Fruit fly (Drosophila melanogaster): ENCODE measurements around the gene CG14669.

The CG14669 gene

DNA sequence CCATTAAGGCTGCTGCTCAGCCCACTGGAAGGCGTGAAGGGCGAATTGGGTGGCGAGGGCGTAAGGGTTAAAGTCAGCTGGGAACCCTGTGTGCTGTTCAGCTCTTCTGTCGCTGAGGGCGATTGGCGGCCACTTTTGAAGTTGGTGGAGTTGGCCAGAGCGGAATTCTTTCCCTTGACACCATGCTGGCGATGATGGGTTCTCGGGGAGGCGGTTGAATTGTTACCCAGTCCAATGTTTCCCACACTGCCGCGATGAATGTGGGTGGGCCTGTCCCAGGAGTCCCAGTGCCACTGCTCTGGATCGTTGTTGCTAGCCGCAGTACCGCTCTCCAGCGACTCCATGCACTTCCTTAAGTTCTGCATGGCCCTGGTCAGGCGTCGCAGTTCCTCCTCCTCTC is 68.5 kb downstream of the CG14669 start:
- TF ChIP-seq CG9705 (GFP tag; optimal IDR thresholded peaks at IDR 0.05) (no peak), OdsH (GFP tag; optimal IDR thresholded peaks at IDR 0.05) (no peak), Dfd (GFP tag; optimal IDR thresholded peaks at IDR 0.05) (no peak), br (GFP tag; optimal IDR thresholded peaks at IDR 0.05) (no peak), N (GFP tag; optimal IDR thresholded peaks at IDR 0.05) (no peak), Hr78 (GFP tag; optimal IDR thresholded peaks at IDR 0.05) (no peak), Sp1 (GFP tag; optimal IDR thresholded peaks at IDR 0.05) (no peak), psq (GFP tag; optimal IDR thresholded peaks at IDR 0.05) (no peak), CrebA (GFP tag; optimal IDR thresholded peaks at IDR 0.05; ENCODE audit: borderline replicate concordance) (no peak), tai (GFP tag; optimal IDR thresholded peaks at IDR 0.05) (no peak), Jra (GFP tag; optimal IDR thresholded peaks at IDR 0.05) (no peak), brk (GFP tag; optimal IDR thresholded peaks at IDR 0.05) (no peak), Hnf4 (GFP tag; optimal IDR thresholded peaks at IDR 0.05) (no peak), GATAd (GFP tag; optimal IDR thresholded peaks at IDR 0.05) (no peak), ey (GFP tag; optimal IDR thresholded peaks at IDR 0.05) (no peak), sv (GFP tag; optimal IDR thresholded peaks at IDR 0.05) (no peak), dmrt93B (GFP tag; optimal IDR thresholded peaks at IDR 0.05) (no peak), Mio (GFP tag; optimal IDR thresholded peaks at IDR 0.05) (no peak), fru (GFP tag; optimal IDR thresholded peaks at IDR 0.05) (no peak)

DNA sequence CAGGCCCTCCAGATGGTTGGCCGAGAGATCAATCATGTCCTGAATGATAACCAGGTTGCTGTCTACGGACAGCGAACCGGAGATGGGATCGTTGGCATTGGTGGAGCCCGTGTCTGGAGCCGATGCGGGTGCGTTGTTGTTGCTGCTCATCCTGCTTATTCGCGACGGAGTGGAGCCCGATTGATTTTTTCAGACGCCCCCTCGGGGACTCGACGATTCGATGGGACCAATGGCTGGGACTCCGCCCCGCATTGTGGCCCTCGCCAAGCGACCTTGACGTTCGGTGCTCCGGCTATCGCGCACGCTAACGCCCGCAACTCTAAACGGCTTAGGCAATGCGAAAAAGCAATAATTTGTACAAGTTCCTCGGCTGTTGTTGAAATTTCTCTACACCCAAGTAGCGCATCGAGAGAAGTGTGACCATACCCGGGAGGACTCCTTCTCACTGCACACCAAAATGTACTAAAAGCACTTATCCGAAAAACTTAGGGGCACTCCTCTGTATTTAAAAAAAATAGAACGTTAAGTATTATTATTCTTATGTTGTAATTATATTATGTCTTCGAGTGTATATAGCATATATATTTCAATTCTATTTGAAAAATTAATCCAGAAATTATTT is 69.3 kb downstream of the CG14669 start, which contains the start of gene ksr:
Gene ksr (minus strand): TSS at position 419 of the 622 bp plus-strand sequence.
- TF ChIP-seq Sp1 (GFP tag; optimal IDR thresholded peaks at IDR 0.05) (peak; percentile 38), HLH106 (tag; optimal IDR thresholded peaks at IDR 0.05) (peak; percentile 14), Dif (GFP tag; optimal IDR thresholded peaks at IDR 0.05; ENCODE audit: partially characterized antibody) (peak; percentile 0), OdsH (GFP tag; optimal IDR thresholded peaks at IDR 0.05) (no peak)

DNA sequence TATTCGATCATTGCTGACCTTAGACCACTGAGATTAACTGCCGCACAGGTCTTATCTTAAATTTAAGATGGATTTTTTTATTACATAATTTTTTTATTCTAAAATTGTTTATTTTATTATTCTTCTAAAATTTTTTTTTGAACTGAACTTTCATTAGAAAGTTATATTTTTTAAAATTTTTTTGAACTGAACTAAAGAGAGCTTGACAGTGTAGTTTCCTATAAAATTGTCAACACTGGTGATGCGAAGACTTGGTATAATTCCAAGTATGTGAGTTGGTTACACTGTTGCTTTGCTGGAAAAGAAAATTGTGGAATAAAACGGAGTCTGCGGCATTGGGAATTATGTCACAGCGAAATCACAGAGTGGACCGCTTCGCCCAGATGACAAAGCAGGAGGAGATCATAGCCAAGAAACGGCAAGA is 71.0 kb downstream of the CG14669 start, which contains the start of gene CG31550:
Gene CG31550 (plus strand): TSS at position 249 of the 424 bp plus-strand sequence.
- TF ChIP-seq Jra (GFP tag; optimal IDR thresholded peaks at IDR 0.05) (no peak), Sp1 (GFP tag; optimal IDR thresholded peaks at IDR 0.05) (peak; percentile 67), ey (GFP tag; optimal IDR thresholded peaks at IDR 0.05) (peak; percentile 36), Hr83 (GFP tag; optimal IDR thresholded peaks at IDR 0.05; ENCODE audit: poor library complexity, severe bottlenecking) (peak; percentile 81), h (GFP tag; optimal IDR thresholded peaks at IDR 0.05) (peak; percentile 64), Rel (GFP tag; optimal IDR thresholded peaks at IDR 0.05) (no peak), Rel (tag; optimal IDR thresholded peaks at IDR 0.05) (peak; percentile 32), Vsx2 (GFP tag; optimal IDR thresholded peaks at IDR 0.05; ENCODE audit: partially characterized antibody) (peak; percentile 59), HLH106 (tag; optimal IDR thresholded peaks at IDR 0.05) (peak; percentile 76), woc (GFP tag; optimal IDR thresholded peaks at IDR 0.05) (no peak), rgr (GFP tag; optimal IDR thresholded peaks at IDR 0.05) (peak; percentile 74), CG9705 (GFP tag; optimal IDR thresholded peaks at IDR 0.05) (peak; percentile 6), foxo (GFP tag; optimal IDR thresholded peaks at IDR 0.05) (peak in 1 of 2 experiments; percentile 70), Mio (GFP tag; optimal IDR thresholded peaks at IDR 0.05) (no peak), psq (GFP tag; optimal IDR thresholded peaks at IDR 0.05) (peak; percentile 36), OdsH (GFP tag; optimal IDR thresholded peaks at IDR 0.05) (peak; percentile 45), Myc (optimal IDR thresholded peaks at IDR 0.05) (no peak), sage (GFP tag; optimal IDR thresholded peaks at IDR 0.05) (no peak)

DNA sequence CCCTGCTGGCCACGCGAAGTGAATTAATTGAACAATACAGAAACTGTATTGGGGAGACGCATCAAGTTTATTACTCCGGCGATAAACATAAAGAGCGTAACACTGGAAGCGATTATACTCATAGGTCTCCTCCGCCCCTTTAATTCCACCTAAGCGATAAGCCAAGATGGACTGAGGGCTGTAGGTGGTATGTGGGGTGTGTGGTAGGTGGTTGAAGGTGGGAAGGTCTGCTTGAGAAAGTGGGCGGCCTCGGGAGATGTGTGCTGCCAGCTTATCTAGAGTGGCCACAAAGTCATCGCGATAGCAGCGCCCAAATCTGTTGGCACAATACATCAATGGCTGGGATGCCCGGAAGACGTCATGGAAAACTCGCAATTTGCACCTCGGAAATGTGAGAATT is 83.3 kb downstream of the CG14669 start:
- no peak for TF ChIP-seq GATAd (GFP tag; optimal IDR thresholded peaks at IDR 0.05)
- TF ChIP-seq HLH106 (tag; optimal IDR thresholded peaks at IDR 0.05) = no peak
- TF ChIP-seq sv (GFP tag; optimal IDR thresholded peaks at IDR 0.05) = no peak
- no peak for TF ChIP-seq Myc (optimal IDR thresholded peaks at IDR 0.05)
- TF ChIP-seq br (GFP tag; optimal IDR thresholded peaks at IDR 0.05) = no peak
- TF ChIP-seq jim (GFP tag; optimal IDR thresholded peaks at IDR 0.05) = no peak
- TF ChIP-seq h (GFP tag; optimal IDR thresholded peaks at IDR 0.05) = peak; percentile 35
- TF ChIP-seq Hr83 (GFP tag; optimal IDR thresholded peaks at IDR 0.05; ENCODE audit: poor library complexity, severe bottlenecking) = no peak
- TF ChIP-seq Jra (GFP tag; optimal IDR thresholded peaks at IDR 0.05) = no peak
- no peak for TF ChIP-seq Abd-B (GFP tag; optimal IDR thresholded peaks at IDR 0.05)
- TF ChIP-seq Rel (GFP tag; optimal IDR thresholded peaks at IDR 0.05) = no peak
- peak; percentile 30 for TF ChIP-seq Rel (tag; optimal IDR thresholded peaks at IDR 0.05)
